Fruit fly (Drosophila melanogaster) whole organism, embryonic: Measurements from ENCODE around the gene wdn.

ENCODE experiments used
- Ada2b ChIP-seq: fragments of 200-800 bp; sonication (Bioruptor generic); IDR thresholded peaks from 2 replicates; pipeline ENCODE4 v1.3.6; 2022; ENCODE audit warnings: missing biosample characterization, missing genetic modification characterization
- Aef1 ChIP-seq: fragments of 200-800 bp; sonication (Bioruptor generic); IDR thresholded peaks from 3 replicates; pipeline ENCODE4 v1.3.6; 2022; ENCODE audit warnings: missing biosample characterization, missing genetic modification characterization
- Blimp-1 ChIP-seq: fragments of 200-800 bp; sonication (Bioruptor generic); optimal IDR thresholded peaks from 3 replicates; lab custom pipeline; 2018; ENCODE audit warnings: missing biosample characterization, missing genetic modification characterization, mild to moderate bottlenecking, moderate library complexity, missing genetic modification reagents
- CG12391 ChIP-seq: fragments of 200-800 bp; sonication (Bioruptor generic); optimal IDR thresholded peaks from 3 replicates; lab custom pipeline; 2018; ENCODE audit warnings: missing biosample characterization, mild to moderate bottlenecking, missing genetic modification characterization, moderate library complexity
- CG12744 ChIP-seq: fragments of 200-800 bp; sonication (Bioruptor generic); optimal IDR thresholded peaks from 2 replicates; lab custom pipeline; 2016; ENCODE audit warnings: missing biosample characterization, missing genetic modification characterization
- CG14667 ChIP-seq: fragments of 200-800 bp; sonication (Bioruptor generic); IDR thresholded peaks from 2 replicates; pipeline ENCODE4 v1.3.6; 2022; ENCODE audit warnings: missing biosample characterization, missing genetic modification characterization
- CG16815 ChIP-seq: fragments of 200-800 bp; sonication (Bioruptor generic); optimal IDR thresholded peaks from 3 replicates; lab custom pipeline; 2017; ENCODE audit warnings: missing biosample characterization, mild to moderate bottlenecking, missing genetic modification characterization
- CG17328 ChIP-seq: fragments of 200-800 bp; sonication (Bioruptor generic); IDR thresholded peaks from 2 replicates; pipeline ENCODE4 v1.3.6; 2022; ENCODE audit warnings: missing biosample characterization, missing genetic modification characterization
- CG17912 ChIP-seq: fragments of 200-800 bp; sonication (Bioruptor generic); optimal IDR thresholded peaks from 2 replicates; lab custom pipeline; 2018; ENCODE audit warnings: missing biosample characterization, mild to moderate bottlenecking, missing genetic modification characterization
- CG18262 ChIP-seq: fragments of 200-800 bp; optimal IDR thresholded peaks from 3 replicates; lab custom pipeline; 2019; ENCODE audit warnings: missing biosample characterization, mild to moderate bottlenecking, missing genetic modification characterization, moderate library complexity
- CG2120 ChIP-seq: fragments of 200-800 bp; sonication (Bioruptor generic); optimal IDR thresholded peaks from 3 replicates; lab custom pipeline; 2016; ENCODE audit warnings: missing biosample characterization, missing genetic modification characterization
- CG30431 ChIP-seq: fragments of 200-800 bp; sonication (Bioruptor generic); optimal IDR thresholded peaks from 2 replicates; lab custom pipeline; 2017; ENCODE audit warnings: missing biosample characterization, missing genetic modification characterization
- CG3065 ChIP-seq: fragments of 200-800 bp; sonication (Bioruptor generic); optimal IDR thresholded peaks from 2 replicates; lab custom pipeline; 2016; ENCODE audit warnings: missing biosample characterization, missing genetic modification characterization
- CG33557 ChIP-seq: fragments of 200-800 bp; sonication (Bioruptor generic); optimal IDR thresholded peaks from 2 replicates; lab custom pipeline; 2019; ENCODE audit warnings: missing biosample characterization, mild to moderate bottlenecking, missing genetic modification characterization, moderate library complexity
- CG3407 ChIP-seq: fragments of 200-800 bp; sonication (Bioruptor generic); optimal IDR thresholded peaks from 2 replicates; lab custom pipeline; 2018; ENCODE audit warnings: missing biosample characterization, mild to moderate bottlenecking, missing genetic modification characterization
- CG3726 ChIP-seq: fragments of 200-800 bp; sonication (Bioruptor generic); IDR thresholded peaks from 3 replicates; pipeline ENCODE4, ENCODE4 v1.3.6; 2022; ENCODE audit warnings: missing biosample characterization, missing genetic modification characterization
- CG3847 ChIP-seq: fragments of 200-800 bp; sonication (Bioruptor generic); IDR thresholded peaks from 2 replicates; pipeline ENCODE4 v1.3.6; 2022; ENCODE audit warnings: missing biosample characterization, missing genetic modification characterization
- CG4820 ChIP-seq: fragments of 200-800 bp; sonication (Bioruptor generic); optimal IDR thresholded peaks from 3 replicates; lab custom pipeline; 2016; ENCODE audit warnings: missing biosample characterization, missing genetic modification characterization
- CG7839 ChIP-seq: fragments of 200-800 bp; sonication (Bioruptor generic); optimal IDR thresholded peaks from 3 replicates; lab custom pipeline; 2018; ENCODE audit warnings: missing biosample characterization, mild to moderate bottlenecking, missing genetic modification characterization, moderate library complexity
- CG8924 ChIP-seq: fragments of 200-800 bp; optimal IDR thresholded peaks from 3 replicates; lab custom pipeline; 2019; ENCODE audit warnings: missing biosample characterization, mild to moderate bottlenecking, missing genetic modification characterization, moderate library complexity
- CG9932 ChIP-seq: fragments of 200-800 bp; sonication (Bioruptor generic); IDR thresholded peaks from 2 replicates; pipeline ENCODE4 v1.3.6; 2022; ENCODE audit warnings: missing biosample characterization, missing genetic modification characterization
- Drgx ChIP-seq: fragments of 200-800 bp; sonication (Bioruptor generic); IDR thresholded peaks from 2 replicates; pipeline ENCODE4 v1.3.6; 2022; ENCODE audit warnings: missing biosample characterization, missing genetic modification characterization
- E2f1 ChIP-seq: fragments of 200-800 bp; sonication (Bioruptor generic); IDR thresholded peaks from 2 replicates; pipeline ENCODE4 v1.3.6; 2022; ENCODE audit warnings: missing biosample characterization, missing genetic modification characterization
- Ets65A ChIP-seq: fragments of 200-800 bp; sonication (Bioruptor generic); peaks from one replicate; lab custom pipeline; 2016; ENCODE audit warnings: missing biosample characterization, missing genetic modification characterization
- HLH3B ChIP-seq: fragments of 200-800 bp; sonication (Bioruptor generic); IDR thresholded peaks from 2 replicates; pipeline ENCODE4 v1.3.6; 2022; ENCODE audit warnings: missing biosample characterization, missing genetic modification characterization
- Mrtf ChIP-seq: fragments of 200-800 bp; sonication (Bioruptor generic); IDR thresholded peaks from 3 replicates; pipeline ENCODE4 v1.3.6; 2022; ENCODE audit warnings: missing biosample characterization, missing genetic modification characterization
- Optix ChIP-seq: fragments of 200-800 bp; sonication (Bioruptor generic); IDR thresholded peaks from 3 replicates; pipeline ENCODE4 v1.3.6; 2022; ENCODE audit warnings: missing biosample characterization, missing genetic modification characterization
- Spps ChIP-seq: fragments of 200-800 bp; sonication (Bioruptor generic); optimal IDR thresholded peaks from 2 replicates; lab custom pipeline; 2018; ENCODE audit warnings: missing biosample characterization, mild to moderate bottlenecking, missing genetic modification characterization
- Ssrp ChIP-seq: fragments of 200-800 bp; sonication (Bioruptor generic); optimal IDR thresholded peaks from 2 replicates; lab custom pipeline; 2018; ENCODE audit warnings: missing biosample characterization, mild to moderate bottlenecking, missing genetic modification characterization, moderate library complexity
- bbx ChIP-seq: fragments of 200-800 bp; sonication (Bioruptor generic); IDR thresholded peaks from 2 replicates; pipeline ENCODE4 v1.3.6; 2022; ENCODE audit warnings: missing biosample characterization, missing genetic modification characterization; ENCODE audit not compliant: partially characterized antibody
- chif ChIP-seq, 2 experiments: fragments of 200-800 bp; sonication (Bioruptor generic); optimal IDR thresholded peaks; 3 replicates each; lab custom pipeline; 2016; ENCODE audit warnings: missing biosample characterization in 2 of 2, missing genetic modification characterization in 2 of 2
- crc ChIP-seq: fragments of 200-800 bp; sonication (Bioruptor generic); optimal IDR thresholded peaks from 2 replicates; lab custom pipeline; 2016; ENCODE audit warnings: missing biosample characterization, missing genetic modification characterization
- dmrt11E ChIP-seq: fragments of 200-800 bp; sonication (Bioruptor generic); optimal IDR thresholded peaks from 3 replicates; lab custom pipeline; 2018; ENCODE audit warnings: missing biosample characterization, mild to moderate bottlenecking, missing genetic modification characterization, moderate library complexity
- dysf ChIP-seq: fragments of 200-800 bp; sonication (Bioruptor generic); IDR thresholded peaks from 3 replicates; pipeline ENCODE4 v1.3.6; 2022; ENCODE audit warnings: missing biosample characterization, missing genetic modification characterization
- esg ChIP-seq: fragments of 200-800 bp; sonication (Bioruptor generic); conservative IDR thresholded peaks from 2 replicates; pipeline ENCODE4 v1.3.6; 2022; ENCODE audit warnings: missing biosample characterization, missing genetic modification characterization
- gem ChIP-seq: fragments of 200-800 bp; sonication (Bioruptor generic); optimal IDR thresholded peaks from 2 replicates; lab custom pipeline; 2019; ENCODE audit warnings: missing biosample characterization, mild to moderate bottlenecking, missing genetic modification characterization, moderate library complexity
- grau ChIP-seq: fragments of 200-800 bp; optimal IDR thresholded peaks from 3 replicates; lab custom pipeline; 2019; ENCODE audit warnings: missing biosample characterization, mild to moderate bottlenecking, missing genetic modification characterization, moderate library complexity
- gsb-n ChIP-seq: fragments of 200-800 bp; sonication (Bioruptor generic); optimal IDR thresholded peaks from 3 replicates; lab custom pipeline; 2018; ENCODE audit warnings: missing biosample characterization, mild to moderate bottlenecking, missing genetic modification characterization
- hkb ChIP-seq, 2 experiments: fragments of 200-800 bp in 1 of 2; fragments of >200 bp in 1 of 2; sonication (Bioruptor generic) in 1 of 2; IDR thresholded peaks in 1 of 2; optimal IDR thresholded peaks in 1 of 2; 2 replicates each; pipeline versions ENCODE4 v1.3.6 to Lab custom; 2017 to 2022; ENCODE audit warnings: missing biosample characterization in 1 of 2, missing genetic modification characterization in 1 of 2
- jigr1 ChIP-seq: fragments of 200-800 bp; sonication (Bioruptor generic); IDR thresholded peaks from 3 replicates; pipeline ENCODE4 v1.3.6; 2022; ENCODE audit warnings: missing biosample characterization, missing genetic modification characterization
- lilli ChIP-seq: fragments of 200-800 bp; sonication (Bioruptor generic); optimal IDR thresholded peaks from 3 replicates; lab custom pipeline; 2016; ENCODE audit warnings: missing biosample characterization, missing genetic modification characterization
- otp ChIP-seq: fragments of 200-800 bp; sonication (Bioruptor generic); IDR thresholded peaks from 3 replicates; pipeline ENCODE4, ENCODE4 v1.3.6; 2022; ENCODE audit warnings: missing biosample characterization, missing genetic modification characterization
- peb ChIP-seq: fragments of 200-800 bp; sonication (Bioruptor generic); IDR thresholded peaks from 2 replicates; pipeline ENCODE4 v1.3.6; 2022; ENCODE audit warnings: missing biosample characterization, missing genetic modification characterization
- pzg ChIP-seq: fragments of 200-800 bp; sonication (Bioruptor generic); optimal IDR thresholded peaks from 3 replicates; lab custom pipeline; 2018; ENCODE audit warnings: missing biosample characterization, mild to moderate bottlenecking, missing genetic modification characterization, moderate library complexity
- sna ChIP-seq: fragments of 200-800 bp; sonication (Bioruptor generic); IDR thresholded peaks from 2 replicates; pipeline ENCODE4 v1.3.6; 2022; ENCODE audit warnings: missing biosample characterization, missing genetic modification characterization; ENCODE audit not compliant: partially characterized antibody
- ssp ChIP-seq: fragments of 200-800 bp; sonication (Bioruptor generic); IDR thresholded peaks from 2 replicates; pipeline ENCODE4 v1.3.6; 2022; ENCODE audit warnings: missing biosample characterization, missing genetic modification characterization
- tio ChIP-seq: fragments of 200-800 bp; sonication (Bioruptor generic); optimal IDR thresholded peaks from 2 replicates; lab custom pipeline; 2017; ENCODE audit warnings: missing biosample characterization, missing genetic modification characterization, inconsistent platforms
- vnd ChIP-seq: fragments of 200-800 bp; sonication (Bioruptor generic); IDR thresholded peaks from 3 replicates; pipeline ENCODE4 v1.3.6; 2022; ENCODE audit warnings: missing biosample characterization, missing genetic modification characterization; ENCODE audit not compliant: partially characterized antibody
- wor ChIP-seq: fragments of 200-800 bp; sonication (Bioruptor generic); IDR thresholded peaks from 2 replicates; pipeline ENCODE4 v1.3.6; 2022; ENCODE audit warnings: missing biosample characterization, missing genetic modification characterization
- zfh1 ChIP-seq: fragments of 200-800 bp; sonication (Bioruptor generic); IDR thresholded peaks from 3 replicates; pipeline ENCODE4 v1.3.6; 2022; ENCODE audit warnings: missing biosample characterization, missing genetic modification characterization

Gene wdn

DNA sequence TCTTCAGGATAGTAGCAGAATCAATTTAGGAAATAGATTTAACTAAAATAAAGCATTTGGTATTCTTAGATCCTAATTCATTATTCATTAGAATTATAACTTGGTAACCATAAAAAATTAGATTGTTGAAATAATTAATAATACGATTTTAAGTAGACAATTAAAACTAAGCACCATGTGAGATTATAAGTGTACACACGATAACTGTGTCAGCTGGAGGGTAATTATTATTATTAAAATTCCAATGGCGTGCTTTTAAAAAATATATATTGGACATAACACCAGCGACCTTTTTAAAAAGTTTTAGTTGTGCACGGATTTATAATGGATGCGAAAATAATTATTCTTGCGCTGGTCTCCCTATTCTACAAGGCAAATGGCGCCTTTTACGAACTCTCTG lies 4.7 kb downstream of the wdn start, which contains the start of gene CheB98a:
TSS of gene CheB98a (plus strand) at position 301 of the 400 bp plus-strand sequence.
- TF ChIP-seq Aef1, result no peak
- TF ChIP-seq CG3407 (GFP tag; lab: Kevin White, UChicago), result no peak
- TF ChIP-seq crc (GFP tag; lab: Kevin White, UChicago), result no peak
- TF ChIP-seq HLH3B (GFP tag; lab: Robert Waterston, UW), result no peak
- TF ChIP-seq CG3726, result no peak
- no peak for TF ChIP-seq CG17912
- TF ChIP-seq CG12744 (GFP tag; lab: Kevin White, UChicago), result no peak
- TF ChIP-seq Spps, result no peak
- TF ChIP-seq hkb (optimal IDR thresholded peaks at IDR 0.05; lab: Kevin White, UChicago), result no peak
- TF ChIP-seq hkb (GFP tag; IDR thresholded peaks at IDR 0.05; lab: Robert Waterston, UW), result no peak
- TF ChIP-seq CG8924 (tag; lab: Kevin White, UChicago), result no peak
- TF ChIP-seq sna (GFP tag; lab: Robert Waterston, UW), result no peak
- no peak for TF ChIP-seq jigr1 (GFP tag; lab: Robert Waterston, UW)
- no peak for TF ChIP-seq pzg (GFP tag; lab: Kevin White, UChicago)
- TF ChIP-seq CG4820 (GFP tag; lab: Kevin White, UChicago), result no peak
- TF ChIP-seq Ada2b (GFP tag; lab: Robert Waterston, UW), result no peak

DNA sequence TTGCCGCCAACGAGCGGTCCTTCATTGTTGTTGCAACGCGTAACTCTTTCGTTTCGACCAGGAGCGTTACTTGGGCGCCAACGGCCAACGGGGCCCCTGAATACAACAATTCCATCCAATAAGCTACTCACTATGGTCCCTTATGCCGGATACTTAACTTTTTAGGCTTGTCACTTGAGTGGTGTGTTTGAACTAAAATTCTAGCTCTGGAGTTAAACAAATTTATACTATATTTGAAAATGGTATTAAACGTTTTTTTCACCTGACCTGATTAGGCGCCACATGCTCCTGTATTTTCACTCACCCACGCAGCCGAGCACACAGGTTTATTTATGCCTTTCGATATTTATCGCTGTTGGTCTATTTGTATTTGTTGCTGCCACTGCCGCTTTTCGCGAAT lies 6.0 kb downstream of the wdn start:
- TF ChIP-seq CG18262 (tag; lab: Kevin White, UChicago) (peak; percentile 24), CG14667 (GFP tag; lab: Robert Waterston, UW) (0 out of 2 replicates have a peak, but pooled peaks have one; percentile 23), CG17328 (GFP tag; lab: Robert Waterston, UW) (0 out of 2 replicates have a peak, but pooled peaks have one; percentile 9), CG9932 (GFP tag; lab: Robert Waterston, UW) (peak; percentile 38), Blimp-1 (no peak), peb (GFP tag; lab: Robert Waterston, UW) (no peak), esg (0 out of 2 replicates have a peak, but pooled peaks have one; percentile 6), zfh1 (peak; percentile 47; the same call in 1 of the 3 replicates), wor (0 out of 2 replicates have a peak, but pooled peaks have one; percentile 15), CG2120 (GFP tag; lab: Kevin White, UChicago) (peak; percentile 24), CG7839 (tag; lab: Kevin White, UChicago) (peak; percentile 43), Ets65A (peak; percentile 94), CG3065 (GFP tag; lab: Kevin White, UChicago) (no peak), CG3847 (GFP tag; lab: Robert Waterston, UW) (peak; percentile 45; the same call in 1 of the 2 replicates), CG16815 (peak; percentile 29), Drgx (GFP tag; lab: Robert Waterston, UW) (no peak), dmrt11E (tag; lab: Kevin White, UChicago) (peak; percentile 31), E2f1 (GFP tag; lab: Robert Waterston, UW) (no peak), tio (GFP tag; lab: Kevin White, UChicago) (peak; percentile 9), otp (GFP tag; lab: Robert Waterston, UW) (no peak), gem (tag; lab: Kevin White, UChicago) (peak; percentile 14), Ssrp (tag; lab: Kevin White, UChicago) (peak; percentile 32), Optix (GFP tag; lab: Robert Waterston, UW) (peak; percentile 27; the same call in 1 of the 3 replicates), vnd (GFP tag; lab: Robert Waterston, UW) (0 out of 3 replicates have a peak, but pooled peaks have one; percentile 26), CG12391 (peak; percentile 29), CG30431 (peak; percentile 21), dysf (peak; percentile 29; the same call in 1 of the 3 replicates), lilli (GFP tag; lab: Kevin White, UChicago) (peak; percentile 22), chif (GFP tag; optimal IDR thresholded peaks at IDR 0.05; lab: Kevin White, UChicago) (peak in 1 of 2 experiments; percentile 28), grau (tag; lab: Kevin White, UChicago) (peak; percentile 33), bbx (0 out of 2 replicates have a peak, but pooled peaks have one; percentile 7), gsb-n (tag; lab: Kevin White, UChicago) (no peak), CG33557 (peak; percentile 1), ssp (GFP tag; lab: Robert Waterston, UW) (peak; percentile 35; the same call in 1 of the 2 replicates), Mrtf (GFP tag; lab: Robert Waterston, UW) (0 out of 3 replicates have a peak, but pooled peaks have one; percentile 18)
